Worm (Caenorhabditis elegans) whole organism, L3 larva: ENCODE measurements around the gene gem-1.

ENCODE experiments used
- R02D3.7 ChIP-seq: fragments of 150-350 bp; optimal IDR thresholded peaks from 2 replicates; lab custom pipeline; 2014; ENCODE audit warnings: missing biosample characterization, missing genetic modification characterization
- ceh-16 ChIP-seq: sonication (generic microtip); optimal IDR thresholded peaks from 2 replicates; lab custom pipeline; 2017; ENCODE audit warnings: missing biosample characterization, missing genetic modification characterization
- daf-12 ChIP-seq: fragments of 150-350 bp; optimal IDR thresholded peaks from 2 replicates; lab custom pipeline; 2014; ENCODE audit warnings: missing biosample characterization, missing genetic modification reagents, missing genetic modification characterization
- egl-27 ChIP-seq: sonication (generic microtip); optimal IDR thresholded peaks from 4 replicates; lab custom pipeline; 2017; ENCODE audit warnings: missing biosample characterization, missing genetic modification reagents, missing genetic modification characterization
- fos-1 ChIP-seq: fragments of 150-350 bp; optimal IDR thresholded peaks from 2 replicates; lab custom pipeline; 2014; ENCODE audit warnings: missing biosample characterization, missing genetic modification characterization
- nhr-67 ChIP-seq: fragments of 150-350 bp; optimal IDR thresholded peaks from 2 replicates; lab custom pipeline; 2014; ENCODE audit warnings: missing biosample characterization, missing genetic modification characterization
- nhr-76 ChIP-seq: fragments of 150-350 bp; sonication (generic microtip); optimal IDR thresholded peaks from 5 replicates; lab custom pipeline; 2014; ENCODE audit warnings: missing biosample characterization, missing genetic modification characterization
- pha-4 ChIP-seq: fragments of 150-350 bp; optimal IDR thresholded peaks from 2 replicates; lab custom pipeline; 2014; ENCODE audit warnings: missing biosample characterization, missing genetic modification reagents, missing genetic modification characterization
- ztf-11 ChIP-seq: fragments of 150-350 bp; optimal IDR thresholded peaks from 2 replicates; lab custom pipeline; 2014; ENCODE audit warnings: missing biosample characterization, missing genetic modification characterization

- no peak for TF ChIP-seq egl-27 (tag; lab: Kevin White, UChicago)
- no peak for TF ChIP-seq nhr-76 (tag; lab: Kevin White, UChicago)
- no peak for TF ChIP-seq nhr-67 (tag; lab: Kevin White, UChicago)
- no peak for TF ChIP-seq fos-1 (tag; lab: Kevin White, UChicago)
- peak; percentile 90 for TF ChIP-seq pha-4
- TF ChIP-seq ceh-16 (tag; lab: Kevin White, UChicago): no peak
- no peak for TF ChIP-seq R02D3.7 (tag; lab: Kevin White, UChicago)
- no peak for TF ChIP-seq daf-12 (tag; lab: Kevin White, UChicago)
- no peak for TF ChIP-seq ztf-11
Measured at ce11 chrX:13401311-13401710, 24.5 kb upstream of the gem-1 start.
